Worm (Caenorhabditis elegans): ENCODE results near the gene ant-1.1.

DNA sequence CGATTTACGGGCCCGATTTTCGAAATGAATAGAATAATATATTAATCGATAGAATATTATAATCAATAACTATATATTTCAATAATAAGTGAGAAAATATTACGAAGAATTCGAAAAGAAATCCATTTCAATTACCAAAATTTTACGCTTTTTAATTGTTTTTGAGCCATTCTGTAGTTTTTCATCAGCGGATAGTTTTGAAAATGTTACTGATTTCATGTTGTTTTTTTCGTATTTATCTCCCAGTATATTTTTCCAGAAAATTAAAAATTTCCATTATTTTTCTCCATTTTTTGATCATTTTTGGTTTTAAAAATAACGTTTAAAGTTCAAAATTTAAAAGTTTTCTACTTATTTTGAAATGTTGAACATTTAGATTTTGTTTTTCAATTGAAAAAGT is 42.8 kb downstream of the ant-1.1 start, which contains the start of gene T28A8.3:
- TF ChIP-seq skn-1 (tag; optimal IDR thresholded peaks at IDR 0.05), result no peak
- no peak for TF ChIP-seq nhr-77 (tag; optimal IDR thresholded peaks at IDR 0.05)
- TF ChIP-seq ceh-28 (tag; optimal IDR thresholded peaks at IDR 0.05), result no peak
- TF ChIP-seq nhr-67 (tag; optimal IDR thresholded peaks at IDR 0.05), result no peak
- TF ChIP-seq zag-1 (tag; optimal IDR thresholded peaks at IDR 0.05), result no peak
- TF ChIP-seq mdl-1 (tag; optimal IDR thresholded peaks at IDR 0.05), result no peak
- no peak for TF ChIP-seq jun-1 (tag; optimal IDR thresholded peaks at IDR 0.05)
- TF ChIP-seq unc-62 (GFP tag; optimal IDR thresholded peaks at IDR 0.05), result no peak
- TF ChIP-seq snpc-4 (tag; optimal IDR thresholded peaks at IDR 0.05), result no peak
- no peak for TF ChIP-seq tbx-2 (tag; optimal IDR thresholded peaks at IDR 0.05)
- no peak for TF ChIP-seq nhr-43 (tag; optimal IDR thresholded peaks at IDR 0.05; ENCODE audit: poor library complexity, severe bottlenecking)
- TF ChIP-seq elt-3 (tag; optimal IDR thresholded peaks at IDR 0.05), result no peak
- no peak for TF ChIP-seq R02D3.7 (tag; optimal IDR thresholded peaks at IDR 0.05)
- TF ChIP-seq nfya-1 (tag; optimal IDR thresholded peaks at IDR 0.05; ENCODE audit: insufficient read depth), result no peak
